Worm (Caenorhabditis elegans) whole organism, early embryonic: ENCODE data around the gene pqn-73.

Experiments used
- B0310.2 ChIP-seq: sonication (generic microtip); optimal IDR thresholded peaks from 2 replicates; lab custom pipeline; 2016; ENCODE audit warnings: mild to moderate bottlenecking, missing genetic modification characterization, missing compliant biosample characterization
- F13C5.2 ChIP-seq: sonication (generic microtip); optimal IDR thresholded peaks from 2 replicates; lab custom pipeline; 2017; ENCODE audit warnings: mild to moderate bottlenecking, missing genetic modification characterization, inconsistent platforms, missing compliant biosample characterization
- aly-1 ChIP-seq: sonication (generic microtip); optimal IDR thresholded peaks from 2 replicates; lab custom pipeline; 2016; ENCODE audit warnings: missing genetic modification characterization, missing compliant biosample characterization
- ama-1 ChIP-seq: fragments of 150-350 bp; optimal IDR thresholded peaks from 2 replicates; lab custom pipeline; 2014
- ceh-13 ChIP-seq: fragments of 200-800 bp; sonication (Bioruptor generic); optimal IDR thresholded peaks from 2 replicates; lab custom pipeline; 2018; ENCODE audit warnings: mild to moderate bottlenecking, missing genetic modification characterization, missing compliant biosample characterization
- ceh-36 ChIP-seq: sonication (generic microtip); optimal IDR thresholded peaks from 2 replicates; lab custom pipeline; 2016; ENCODE audit warnings: missing genetic modification characterization, inconsistent platforms, missing compliant biosample characterization
- ets-7 ChIP-seq: sonication (generic microtip); optimal IDR thresholded peaks from 2 replicates; lab custom pipeline; 2016; ENCODE audit warnings: missing genotype, missing genetic modification characterization, missing compliant biosample characterization
- flt-1 ChIP-seq: fragments of 200-800 bp; sonication (Bioruptor generic); IDR thresholded peaks from 2 replicates; pipeline ENCODE4 v1.3.6; 2022; ENCODE audit warnings: missing genetic modification characterization, missing compliant biosample characterization
- hmbx-1 ChIP-seq: sonication (generic microtip); optimal IDR thresholded peaks from 2 replicates; lab custom pipeline; 2016; ENCODE audit warnings: mild to moderate bottlenecking, missing genetic modification characterization, missing compliant biosample characterization
- hmg-4 ChIP-seq: fragments of 200-800 bp; sonication (Bioruptor generic); optimal IDR thresholded peaks from 2 replicates; lab custom pipeline; 2018; ENCODE audit warnings: mild to moderate bottlenecking, missing genetic modification characterization, missing compliant biosample characterization
- hnd-1 ChIP-seq: sonication (generic microtip); optimal IDR thresholded peaks from 2 replicates; lab custom pipeline; 2016; ENCODE audit warnings: missing genetic modification characterization, missing compliant biosample characterization
- pes-1 ChIP-seq: fragments of 200-800 bp; sonication (Bioruptor generic); IDR thresholded peaks from 2 replicates; pipeline ENCODE4 v1.3.6; 2022; ENCODE audit warnings: missing genetic modification reagents, missing genetic modification characterization, missing compliant biosample characterization
- scrt-1 ChIP-seq: fragments of 200-800 bp; sonication (Bioruptor generic); IDR thresholded peaks from 2 replicates; pipeline ENCODE4 v1.3.6; 2022; ENCODE audit warnings: missing genetic modification characterization, missing compliant biosample characterization
- sea-1 ChIP-seq: fragments of 200-800 bp; sonication (Bioruptor generic); conservative IDR thresholded peaks from 2 replicates; pipeline ENCODE4 v1.3.6; 2022; ENCODE audit warnings: missing genetic modification characterization, missing compliant biosample characterization
- tbx-11 ChIP-seq: fragments of 200-800 bp; sonication (Bioruptor generic); IDR thresholded peaks from 2 replicates; pipeline ENCODE4 v1.3.6; 2022; ENCODE audit warnings: missing genetic modification characterization, missing compliant biosample characterization
- tbx-37 ChIP-seq: fragments of 200-800 bp; sonication (Bioruptor generic); conservative IDR thresholded peaks from 2 replicates; pipeline ENCODE4 v1.3.6; 2022; ENCODE audit warnings: missing genetic modification reagents, missing genetic modification characterization, missing compliant biosample characterization
- tra-4 ChIP-seq: sonication (generic microtip); optimal IDR thresholded peaks from 2 replicates; lab custom pipeline; 2017; ENCODE audit warnings: missing genetic modification characterization, missing compliant biosample characterization

The pqn-73 gene

DNA sequence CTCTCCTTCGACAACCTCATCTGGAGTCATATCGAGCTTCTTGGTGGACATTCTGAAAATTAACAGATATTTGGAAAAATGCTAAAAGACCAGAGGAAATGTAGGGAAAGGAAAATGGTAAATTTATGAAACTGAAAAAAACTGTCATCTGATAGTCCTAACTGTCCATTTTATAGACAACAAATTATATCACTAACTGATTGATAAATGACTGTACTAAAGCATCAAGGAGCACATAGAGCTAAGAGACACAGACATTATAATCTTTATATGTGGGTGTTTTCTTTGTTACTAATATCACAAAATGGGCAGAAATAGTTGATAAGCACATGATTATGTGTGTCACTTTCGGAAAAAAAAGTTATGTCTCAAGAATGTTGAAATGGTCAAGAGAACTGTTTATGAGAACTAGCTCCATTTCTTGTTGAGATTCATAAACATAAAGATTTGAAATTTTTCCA lies 26.3 kb downstream of the pqn-73 start, which contains the start of gene F54C9.3:
Gene F54C9.3 (minus strand): TSS at position 51 of the 461 bp plus-strand sequence.
- TF ChIP-seq hmbx-1 (tag; lab: Kevin White, UChicago) (no peak), ceh-36 (tag; lab: Kevin White, UChicago) (no peak), flt-1 (GFP tag; lab: Robert Waterston, UW) (no peak), ceh-13 (no peak), B0310.2 (tag; lab: Kevin White, UChicago) (no peak), scrt-1 (GFP tag; lab: Robert Waterston, UW) (no peak), sea-1 (no peak)

DNA sequence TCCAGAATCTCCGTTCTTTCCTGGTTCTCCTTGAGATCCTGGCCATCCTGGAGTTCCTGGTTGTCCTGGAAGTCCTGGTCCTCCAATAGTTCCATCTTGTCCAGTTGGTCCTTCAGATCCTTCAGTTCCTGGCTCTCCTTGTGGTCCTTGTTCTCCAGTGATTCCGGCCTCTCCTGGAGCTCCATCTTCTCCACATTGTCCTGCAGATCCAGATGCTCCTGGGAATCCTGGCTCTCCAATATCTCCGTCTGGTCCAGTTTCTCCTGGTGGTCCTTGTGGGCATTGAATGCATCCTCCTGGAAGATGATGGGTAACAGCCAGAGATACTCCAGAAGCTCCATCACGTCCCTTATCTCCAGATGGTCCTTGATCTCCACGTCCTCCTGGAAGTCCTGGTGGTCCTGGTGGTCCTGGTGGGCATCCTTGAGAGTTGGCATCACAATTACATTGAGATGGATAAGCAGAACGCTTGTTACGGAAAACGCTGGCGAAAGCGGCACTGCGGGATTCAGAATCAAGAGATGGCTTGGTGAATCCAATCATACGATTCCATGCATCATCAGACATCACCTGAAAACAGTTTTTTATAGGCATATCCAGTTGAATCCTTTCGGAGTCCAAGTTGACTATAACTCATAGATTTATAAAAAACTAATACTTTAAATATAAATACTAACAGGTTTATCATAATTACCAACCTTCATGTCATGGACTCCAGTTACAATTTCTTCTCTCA lies 27.9 kb downstream of the pqn-73 start:
- no peak for TF ChIP-seq hnd-1
- TF ChIP-seq sea-1 = 0 out of 2 replicates have a peak, but pooled peaks have one; percentile 30

DNA sequence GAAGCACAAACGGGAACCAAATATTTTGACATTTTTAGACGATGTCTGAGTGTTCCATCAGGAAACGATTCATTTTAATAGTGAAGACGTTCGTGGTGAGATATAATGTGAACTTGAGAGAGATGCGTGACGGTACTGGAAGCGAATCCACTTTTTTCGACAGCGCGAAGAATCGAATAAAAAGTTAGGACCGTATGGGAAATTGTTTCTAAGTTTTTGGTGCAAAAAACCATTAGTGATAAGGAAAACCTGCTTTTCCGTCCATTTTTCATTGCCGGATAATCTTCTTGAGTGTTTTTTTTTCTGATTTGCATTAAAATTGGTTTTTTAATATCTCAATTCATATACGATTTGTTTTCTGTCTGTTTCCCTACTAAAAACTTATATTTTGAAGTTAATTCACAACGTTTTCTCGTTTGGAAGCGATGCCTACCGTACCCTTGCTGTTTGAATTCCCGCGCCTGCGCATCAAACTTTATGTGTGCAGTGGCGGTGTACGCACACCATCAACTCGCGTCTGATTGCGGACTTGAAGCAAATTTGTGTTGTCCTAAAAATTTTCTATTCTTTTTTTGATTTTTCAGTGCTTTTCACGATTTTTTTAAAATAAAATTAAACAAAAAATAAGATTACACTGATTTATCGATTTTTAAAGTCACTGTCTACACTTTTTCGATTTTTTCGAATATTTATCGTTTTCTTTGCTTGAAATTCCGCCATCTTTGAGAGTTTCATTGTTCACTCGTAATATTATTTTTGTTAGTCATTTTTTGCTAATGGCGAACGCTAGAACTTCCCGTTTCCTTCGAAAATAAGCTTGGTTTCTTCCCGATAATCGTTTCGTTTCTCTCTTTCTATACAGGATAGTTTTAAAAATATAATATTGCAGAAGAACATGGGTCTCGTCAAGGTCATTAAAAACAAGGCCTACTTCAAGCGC lies 28.8 kb downstream of the pqn-73 start, which contains the start of the genes col-38 and rpl-5:
Gene col-38 (minus strand): TSS at position 51 of the 940 bp plus-strand sequence.
Gene rpl-5 (plus strand): TSS at position 890 of the 940 bp plus-strand sequence.
- TF ChIP-seq scrt-1 (GFP tag; lab: Robert Waterston, UW) (no peak), tra-4 (tag; lab: Kevin White, UChicago) (no peak), B0310.2 (tag; lab: Kevin White, UChicago) (no peak), ets-7 (tag; lab: Kevin White, UChicago) (no peak), sea-1 (no peak), ama-1 (lab: Kevin White, UChicago) (no peak), aly-1 (tag; lab: Kevin White, UChicago) (no peak), hmg-4 (GFP tag; lab: Kevin White, UChicago) (peak; percentile 39), tbx-37 (GFP tag; lab: Robert Waterston, UW) (no peak), pes-1 (GFP tag; lab: Robert Waterston, UW) (no peak), hnd-1 (no peak), tbx-11 (no peak), ceh-13 (no peak), hmbx-1 (tag; lab: Kevin White, UChicago) (no peak), flt-1 (GFP tag; lab: Robert Waterston, UW) (peak; percentile 38; the same call in 1 of the 2 replicates), F13C5.2 (tag; lab: Kevin White, UChicago) (peak; percentile 73), ceh-36 (tag; lab: Kevin White, UChicago) (no peak)

DNA sequence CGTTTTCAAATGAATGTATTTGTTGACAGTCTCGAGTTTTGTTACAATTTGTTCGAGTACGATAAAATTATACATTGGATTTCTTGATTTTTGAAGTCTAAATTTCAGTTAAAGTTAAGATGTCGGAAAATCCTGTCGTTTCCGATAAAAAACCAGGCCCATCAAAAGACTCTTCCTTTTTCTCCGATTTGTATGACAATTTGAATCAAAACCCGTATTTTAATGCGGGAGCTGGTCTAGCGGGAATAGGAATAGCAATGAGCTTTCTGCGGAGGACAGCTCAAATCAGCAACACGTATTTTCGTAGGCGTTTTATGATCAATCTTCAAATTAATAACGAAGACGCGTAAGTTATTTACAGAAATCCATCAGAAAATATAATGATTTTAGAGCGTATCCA lies 30.5 kb downstream of the pqn-73 start, which contains the start of gene bcs-1:
Gene bcs-1 (plus strand): TSS at position 109 of the 400 bp plus-strand sequence.
- no peak for TF ChIP-seq ceh-36 (tag; lab: Kevin White, UChicago)
- no peak for TF ChIP-seq scrt-1 (GFP tag; lab: Robert Waterston, UW)
- no peak for TF ChIP-seq tbx-11
- TF ChIP-seq hmg-4 (GFP tag; lab: Kevin White, UChicago) = no peak
- no peak for TF ChIP-seq ets-7 (tag; lab: Kevin White, UChicago)
- no peak for TF ChIP-seq tra-4 (tag; lab: Kevin White, UChicago)
- TF ChIP-seq hnd-1 = no peak
- TF ChIP-seq aly-1 (tag; lab: Kevin White, UChicago) = no peak
- no peak for TF ChIP-seq flt-1 (GFP tag; lab: Robert Waterston, UW)
- TF ChIP-seq F13C5.2 (tag; lab: Kevin White, UChicago) = no peak
- TF ChIP-seq sea-1 = no peak
- TF ChIP-seq tbx-37 (GFP tag; lab: Robert Waterston, UW) = no peak
- TF ChIP-seq ceh-13 = no peak
- no peak for TF ChIP-seq pes-1 (GFP tag; lab: Robert Waterston, UW)
- no peak for TF ChIP-seq hmbx-1 (tag; lab: Kevin White, UChicago)
- TF ChIP-seq ama-1 (lab: Kevin White, UChicago) = no peak

ce11 chrII:8573044-8573443 lies 32.5 kb downstream of the pqn-73 start, which contains the start of gene F54C9.7:
TSS of gene F54C9.7 (plus strand) at chrII:8573344.
- TF ChIP-seq ets-7 (tag; lab: Kevin White, UChicago) (no peak), F13C5.2 (tag; lab: Kevin White, UChicago) (no peak), scrt-1 (GFP tag; lab: Robert Waterston, UW) (no peak)

ce11 chrII:8575184-8575583 lies 34.7 kb downstream of the pqn-73 start, which contains the start of gene puf-5:
TSS of gene puf-5 (plus strand) at chrII:8575541.
- TF ChIP-seq ceh-13 = no peak
- no peak for TF ChIP-seq F13C5.2 (tag; lab: Kevin White, UChicago)
- TF ChIP-seq tra-4 (tag; lab: Kevin White, UChicago) = no peak
- TF ChIP-seq scrt-1 (GFP tag; lab: Robert Waterston, UW) = no peak
- no peak for TF ChIP-seq B0310.2 (tag; lab: Kevin White, UChicago)
- no peak for TF ChIP-seq sea-1
- TF ChIP-seq hmbx-1 (tag; lab: Kevin White, UChicago) = no peak
- TF ChIP-seq ceh-36 (tag; lab: Kevin White, UChicago) = no peak
- TF ChIP-seq hmg-4 (GFP tag; lab: Kevin White, UChicago) = no peak
- TF ChIP-seq flt-1 (GFP tag; lab: Robert Waterston, UW) = no peak
- no peak for TF ChIP-seq tbx-11
- TF ChIP-seq ets-7 (tag; lab: Kevin White, UChicago) = no peak
- TF ChIP-seq ama-1 (lab: Kevin White, UChicago) = no peak
- no peak for TF ChIP-seq pes-1 (GFP tag; lab: Robert Waterston, UW)
- TF ChIP-seq tbx-37 (GFP tag; lab: Robert Waterston, UW) = no peak
